Fruit fly (Drosophila melanogaster) whole organism, pupa: ENCODE results near the gene Nab2.

Source experiments
- CG10348 ChIP-seq: fragments of 200-800 bp; sonication (Bioruptor generic); IDR thresholded peaks from 2 replicates; pipeline ENCODE4 v1.3.6; 2022; ENCODE audit warnings: missing biosample characterization, missing genetic modification characterization
- CG12605 ChIP-seq: fragments of 200-800 bp; sonication (Bioruptor generic); IDR thresholded peaks from 2 replicates; pipeline ENCODE4 v1.3.6; 2022; ENCODE audit warnings: missing biosample characterization, missing genetic modification characterization
- CG13204 ChIP-seq: fragments of 200-800 bp; sonication (Bioruptor generic); optimal IDR thresholded peaks from 2 replicates; lab custom pipeline; 2018; ENCODE audit warnings: missing biosample characterization, mild to moderate bottlenecking, missing genetic modification characterization, moderate library complexity
- CG14655 ChIP-seq: fragments of 200-800 bp; sonication (Bioruptor generic); optimal IDR thresholded peaks from 3 replicates; lab custom pipeline; 2017; ENCODE audit warnings: mild to moderate bottlenecking, missing biosample characterization, missing genetic modification reagents, missing genetic modification characterization
- CG15710 ChIP-seq: fragments of 200-800 bp; sonication (Bioruptor generic); optimal IDR thresholded peaks from 2 replicates; lab custom pipeline; 2018; ENCODE audit warnings: missing biosample characterization, mild to moderate bottlenecking, missing genetic modification characterization, moderate library complexity
- CG17806 ChIP-seq: fragments of 200-800 bp; sonication (Bioruptor generic); optimal IDR thresholded peaks from 2 replicates; lab custom pipeline; 2018; ENCODE audit warnings: missing biosample characterization, mild to moderate bottlenecking, missing genetic modification characterization, moderate library complexity
- CG32121 ChIP-seq: fragments of 200-800 bp; sonication (Bioruptor generic); IDR thresholded peaks from 2 replicates; pipeline ENCODE4 v1.3.6; 2022; ENCODE audit warnings: missing biosample characterization, missing genetic modification characterization
- CG34367 ChIP-seq: fragments of 200-800 bp; sonication (Bioruptor generic); optimal IDR thresholded peaks from 2 replicates; lab custom pipeline; 2018; ENCODE audit warnings: missing biosample characterization, mild to moderate bottlenecking, missing genetic modification characterization
- CG4496 ChIP-seq: fragments of 200-800 bp; sonication (Bioruptor generic); IDR thresholded peaks from 3 replicates; pipeline ENCODE4 v1.3.6; 2022; ENCODE audit warnings: missing biosample characterization, missing genetic modification characterization
- CG8159 ChIP-seq: fragments of 200-800 bp; sonication (Bioruptor generic); optimal IDR thresholded peaks from 3 replicates; lab custom pipeline; 2018; ENCODE audit warnings: missing biosample characterization, mild to moderate bottlenecking, missing genetic modification characterization, moderate library complexity
- CG8301 ChIP-seq: fragments of 200-800 bp; sonication (Bioruptor generic); optimal IDR thresholded peaks from 2 replicates; lab custom pipeline; 2018; ENCODE audit warnings: missing biosample characterization, mild to moderate bottlenecking, missing genetic modification characterization
- CG9948 ChIP-seq: fragments of 200-800 bp; sonication (Bioruptor generic); optimal IDR thresholded peaks from 2 replicates; lab custom pipeline; 2018; ENCODE audit warnings: missing biosample characterization, mild to moderate bottlenecking, missing genetic modification characterization, moderate library complexity
- D1 ChIP-seq: fragments of 200-800 bp; sonication (Bioruptor generic); optimal IDR thresholded peaks from 2 replicates; lab custom pipeline; 2018; ENCODE audit warnings: missing biosample characterization, mild to moderate bottlenecking, missing genetic modification characterization, moderate library complexity
- EcR ChIP-seq: fragments of 200-800 bp; sonication (Bioruptor generic); optimal IDR thresholded peaks from 3 replicates; lab custom pipeline; 2019; ENCODE audit warnings: missing biosample characterization, missing genetic modification characterization, mild to moderate bottlenecking, moderate library complexity, missing genetic modification reagents
- Ets98B ChIP-seq: fragments of 200-800 bp; sonication (Bioruptor generic); IDR thresholded peaks from 2 replicates; pipeline ENCODE4 v1.3.6; 2022; ENCODE audit warnings: missing biosample characterization, missing genetic modification characterization
- Pif1A ChIP-seq: fragments of 200-800 bp; sonication (Bioruptor generic); optimal IDR thresholded peaks from 3 replicates; lab custom pipeline; 2016; ENCODE audit warnings: missing biosample characterization, missing genetic modification characterization
- Pif1B ChIP-seq: fragments of 200-800 bp; sonication (Bioruptor generic); optimal IDR thresholded peaks from 3 replicates; lab custom pipeline; 2016; ENCODE audit warnings: missing biosample characterization, missing genetic modification characterization
- Snoo ChIP-seq: fragments of 200-800 bp; sonication (Bioruptor generic); optimal IDR thresholded peaks from 3 replicates; lab custom pipeline; 2017; ENCODE audit warnings: missing biosample characterization, mild to moderate bottlenecking, missing genetic modification characterization, inconsistent platforms
- fd96Ca ChIP-seq: fragments of 200-800 bp; sonication (Bioruptor generic); IDR thresholded peaks from 3 replicates; pipeline ENCODE4 v1.3.6; 2022; ENCODE audit warnings: missing biosample characterization, missing genetic modification characterization
- gl ChIP-seq: fragments of 200-800 bp; sonication (Bioruptor generic); optimal IDR thresholded peaks from 2 replicates; lab custom pipeline; 2018; ENCODE audit warnings: missing biosample characterization, mild to moderate bottlenecking, missing genetic modification characterization
- rn ChIP-seq: fragments of 200-800 bp; sonication (Bioruptor generic); IDR thresholded peaks from 2 replicates; pipeline ENCODE4 v1.3.6; 2022; ENCODE audit warnings: missing biosample characterization, missing genetic modification characterization

Gene Nab2

dm6 chr3R:24276104-24277008 is 41.9 kb downstream of the Nab2 start, which contains the start of gene Orct:
Orct (plus strand) TSS chr3R:24276260.
- TF ChIP-seq CG14655 (peak; percentile 65), Snoo (tag; lab: Kevin White, UChicago) (peak; percentile 65), CG8159 (tag; lab: Kevin White, UChicago) (peak; percentile 76), Pif1A (GFP tag; lab: Kevin White, UChicago) (peak; percentile 65), CG9948 (tag; lab: Kevin White, UChicago) (peak; percentile 50), fd96Ca (peak; percentile 47; the same call in 2 of the 3 replicates), Pif1B (GFP tag; lab: Kevin White, UChicago) (peak; percentile 21), rn (GFP tag; lab: Robert Waterston, UW) (no peak), gl (tag; lab: Kevin White, UChicago) (no peak), CG10348 (no peak), CG12605 (GFP tag; lab: Robert Waterston, UW) (no peak), CG17806 (tag; lab: Kevin White, UChicago) (peak; percentile 34), CG32121 (GFP tag; lab: Robert Waterston, UW) (peak; percentile 46; the same call in 1 of the 2 replicates), CG15710 (tag; lab: Kevin White, UChicago) (peak; percentile 60), EcR (peak; percentile 59), CG34367 (tag; lab: Kevin White, UChicago) (peak; percentile 6), Ets98B (GFP tag; lab: Robert Waterston, UW) (no peak), CG8301 (tag; lab: Kevin White, UChicago) (peak; percentile 52), D1 (tag; lab: Kevin White, UChicago) (no peak), CG13204 (peak; percentile 96), CG4496 (GFP tag; lab: Robert Waterston, UW) (no peak; the same call in 2 of the 3 replicates)

dm6 chr3R:24275463-24275862 is 42.8 kb downstream of the Nab2 start:
- no peak for TF ChIP-seq fd96Ca
- TF ChIP-seq CG8159 (tag; lab: Kevin White, UChicago) = no peak
- no peak for TF ChIP-seq Pif1B (GFP tag; lab: Kevin White, UChicago)
- TF ChIP-seq CG10348 = no peak
- no peak for TF ChIP-seq CG9948 (tag; lab: Kevin White, UChicago)
- TF ChIP-seq CG15710 (tag; lab: Kevin White, UChicago) = no peak
- no peak for TF ChIP-seq EcR
- no peak for TF ChIP-seq CG13204
- TF ChIP-seq CG14655 = no peak
- TF ChIP-seq Snoo (tag; lab: Kevin White, UChicago) = no peak
- TF ChIP-seq, all 21 proteins: peak for 0

dm6 chr3R:24274212-24274611 is 44.0 kb downstream of the Nab2 start:
- TF ChIP-seq CG17806 (tag; lab: Kevin White, UChicago) (no peak), CG14655 (no peak), Pif1B (GFP tag; lab: Kevin White, UChicago) (no peak), CG10348 (no peak), Ets98B (GFP tag; lab: Robert Waterston, UW) (no peak), CG8159 (tag; lab: Kevin White, UChicago) (no peak), rn (GFP tag; lab: Robert Waterston, UW) (no peak), gl (tag; lab: Kevin White, UChicago) (no peak), EcR (no peak), CG13204 (no peak), CG15710 (tag; lab: Kevin White, UChicago) (no peak), D1 (tag; lab: Kevin White, UChicago) (no peak), fd96Ca (no peak), CG9948 (tag; lab: Kevin White, UChicago) (no peak), CG4496 (GFP tag; lab: Robert Waterston, UW) (no peak), Pif1A (GFP tag; lab: Kevin White, UChicago) (no peak)

dm6 chr3R:24272775-24273290 is 45.4 kb downstream of the Nab2 start, which contains the start of gene Orct2:
Orct2 (plus strand) TSS chr3R:24273029.
- TF ChIP-seq CG32121 (GFP tag; lab: Robert Waterston, UW) (peak; percentile 27; the same call in 1 of the 2 replicates), CG34367 (tag; lab: Kevin White, UChicago) (no peak), fd96Ca (0 out of 3 replicates have a peak, but pooled peaks have one; percentile 27), Ets98B (GFP tag; lab: Robert Waterston, UW) (no peak; the same call in 1 of the 2 replicates), CG17806 (tag; lab: Kevin White, UChicago) (no peak), D1 (tag; lab: Kevin White, UChicago) (no peak), CG12605 (GFP tag; lab: Robert Waterston, UW) (peak; percentile 23; the same call in 1 of the 2 replicates), gl (tag; lab: Kevin White, UChicago) (no peak), CG9948 (tag; lab: Kevin White, UChicago) (no peak), CG13204 (peak; percentile 32), Pif1A (GFP tag; lab: Kevin White, UChicago) (peak; percentile 6), EcR (peak; percentile 40), CG14655 (peak; percentile 14), Pif1B (GFP tag; lab: Kevin White, UChicago) (no peak), CG10348 (no peak), rn (GFP tag; lab: Robert Waterston, UW) (no peak), Snoo (tag; lab: Kevin White, UChicago) (no peak), CG15710 (tag; lab: Kevin White, UChicago) (no peak), CG8301 (tag; lab: Kevin White, UChicago) (no peak), CG4496 (GFP tag; lab: Robert Waterston, UW) (peak; percentile 58; the same call in 1 of the 3 replicates), CG8159 (tag; lab: Kevin White, UChicago) (no peak)
